Worm (Caenorhabditis elegans) whole organism, early embryonic: ENCODE results near the gene ipla-6.

Experiments
- B0310.2 ChIP-seq: sonication (generic microtip); optimal IDR thresholded peaks from 2 replicates; lab custom pipeline; 2016; ENCODE audit warnings: mild to moderate bottlenecking, missing genetic modification characterization, missing compliant biosample characterization
- ama-1 ChIP-seq: fragments of 150-350 bp; optimal IDR thresholded peaks from 2 replicates; lab custom pipeline; 2014
- ceh-13 ChIP-seq: fragments of 200-800 bp; sonication (Bioruptor generic); optimal IDR thresholded peaks from 2 replicates; lab custom pipeline; 2018; ENCODE audit warnings: mild to moderate bottlenecking, missing genetic modification characterization, missing compliant biosample characterization

DNA sequence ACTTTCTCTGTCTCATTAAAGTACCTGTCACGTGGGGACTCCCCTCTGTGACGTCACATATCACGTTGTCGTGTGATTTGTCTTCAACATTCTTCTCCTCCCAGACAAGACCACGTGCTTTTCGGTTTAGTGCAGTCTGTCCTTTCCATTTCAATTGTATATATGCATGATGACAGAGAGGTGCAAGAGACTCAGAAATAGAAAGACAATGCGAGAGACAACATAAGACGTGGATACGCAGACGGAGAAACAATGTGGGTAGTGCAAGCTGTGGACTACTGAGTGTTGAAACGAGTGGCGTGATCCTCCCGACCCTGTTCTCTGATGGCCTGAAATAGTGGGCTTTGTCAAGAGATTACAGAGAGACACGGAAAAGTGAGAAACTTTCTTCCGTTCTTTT, 705 bp upstream of the ipla-6 start:
- no peak for TF ChIP-seq B0310.2 (tag; lab: Kevin White, UChicago)
- TF ChIP-seq ceh-13 (GFP tag; lab: Kevin White, UChicago), result no peak
- no peak for TF ChIP-seq ama-1 (lab: Kevin White, UChicago)
